Worm (Caenorhabditis elegans) whole organism, dauer: ENCODE measurements around the gene C17E7.4.

Experiments
- unc-62 ChIP-seq: sonication (generic microtip); optimal IDR thresholded peaks from 2 replicates; lab custom pipeline; 2017; ENCODE audit warnings: missing biosample characterization, missing genetic modification reagents, missing genetic modification characterization

The C17E7.4 gene

ce11 chrV:3889113-3889512 lies 3.5 kb upstream of the C17E7.4 start, which contains the start of gene C17E7.13:
Gene C17E7.13 (minus strand): TSS chrV:3889288.
- no peak for TF ChIP-seq unc-62 (GFP tag; lab: Kevin White, UChicago)

- TF ChIP-seq unc-62 (GFP tag; lab: Kevin White, UChicago), result no peak
These were observed 1.9 kb upstream of the C17E7.4 start, which contains the start of gene C17E7.9 for ce11 chrV:3890761-3891160. Gene C17E7.9 (minus strand): TSS chrV:3890861.

ce11 chrV:3891919-3892318 lies 735 bp upstream of the C17E7.4 start, which contains the start of gene C17E7.12:
Gene C17E7.12 (minus strand): TSS chrV:3892019.
- no peak for TF ChIP-seq unc-62 (GFP tag; lab: Kevin White, UChicago)

ce11 chrV:3894661-3895060 lies 2.0 kb downstream of the C17E7.4 start, which contains the start of gene sre-9:
Gene sre-9 (plus strand): TSS chrV:3894961.
- no peak for TF ChIP-seq unc-62 (GFP tag; lab: Kevin White, UChicago)

ce11 chrV:3896018-3896417 lies 3.4 kb downstream of the C17E7.4 start:
- TF ChIP-seq unc-62 (GFP tag; lab: Kevin White, UChicago), result no peak

ce11 chrV:3900102-3900501 lies 7.4 kb downstream of the C17E7.4 start, which contains the start of gene irld-22:
Gene irld-22 (minus strand): TSS chrV:3900202.
- no peak for TF ChIP-seq unc-62 (GFP tag; lab: Kevin White, UChicago)

ce11 chrV:3902458-3903157 lies 10.0 kb downstream of the C17E7.4 start, which contains the start of the genes str-229 and srh-190:
Gene str-229 (minus strand): TSS chrV:3902558.
Gene srh-190 (plus strand): TSS chrV:3903107.
- no peak for TF ChIP-seq unc-62 (GFP tag; lab: Kevin White, UChicago)

- no peak for TF ChIP-seq unc-62 (GFP tag; lab: Kevin White, UChicago)
These were observed 10.8 kb downstream of the C17E7.4 start for ce11 chrV:3903424-3903823.

- TF ChIP-seq unc-62 (GFP tag; lab: Kevin White, UChicago), result no peak
These were observed 13.2 kb downstream of the C17E7.4 start, which contains the start of gene nhr-156 for ce11 chrV:3905841-3906240. Gene nhr-156 (plus strand): TSS chrV:3906106.

- TF ChIP-seq unc-62 (GFP tag; lab: Kevin White, UChicago), result no peak
These were observed 19.8 kb downstream of the C17E7.4 start, which contains the start of gene srx-68 for ce11 chrV:3912472-3912871. Gene srx-68 (plus strand): TSS chrV:3912772.

ce11 chrV:3913131-3913530 lies 20.5 kb downstream of the C17E7.4 start:
- TF ChIP-seq unc-62 (GFP tag; lab: Kevin White, UChicago), result no peak

- no peak for TF ChIP-seq unc-62 (GFP tag; lab: Kevin White, UChicago)
These were observed 23.8 kb downstream of the C17E7.4 start, which contains the start of gene srx-67 for ce11 chrV:3916480-3916879. Gene srx-67 (plus strand): TSS chrV:3916780.

- no peak for TF ChIP-seq unc-62 (GFP tag; lab: Kevin White, UChicago)
These were observed 26.6 kb downstream of the C17E7.4 start, which contains the start of gene srx-66 for ce11 chrV:3919289-3919688. Gene srx-66 (plus strand): TSS chrV:3919589.

ce11 chrV:3921635-3922034 lies 29.0 kb downstream of the C17E7.4 start, which contains the start of gene srx-65:
Gene srx-65 (plus strand): TSS chrV:3921935.
- no peak for TF ChIP-seq unc-62 (GFP tag; lab: Kevin White, UChicago)

- no peak for TF ChIP-seq unc-62 (GFP tag; lab: Kevin White, UChicago)
These were observed 29.9 kb downstream of the C17E7.4 start for ce11 chrV:3922547-3922946.

ce11 chrV:3927522-3927921 lies 34.9 kb downstream of the C17E7.4 start:
- TF ChIP-seq unc-62 (GFP tag; lab: Kevin White, UChicago), result no peak
